Worm (Caenorhabditis elegans): ENCODE results near the gene C16C8.21.

DNA sequence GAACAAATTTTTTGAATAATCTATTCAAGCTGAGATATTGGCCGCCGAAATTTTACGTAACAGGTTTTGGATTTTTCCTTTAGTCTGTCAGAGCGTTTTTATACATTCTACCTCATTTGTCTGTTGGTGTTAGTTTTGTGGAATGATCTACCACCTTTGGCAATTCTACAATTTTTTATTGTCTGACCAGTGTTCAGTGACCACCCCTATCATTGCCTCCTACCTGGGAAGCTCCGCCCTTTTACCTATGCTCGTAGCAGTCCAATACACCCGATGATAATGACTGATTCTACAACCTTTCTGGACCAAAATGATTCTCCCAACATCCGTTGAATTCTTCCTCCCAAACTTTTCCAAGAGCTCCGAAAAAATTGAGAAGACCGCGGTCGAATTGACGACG is 25.7 kb downstream of the C16C8.21 start, which contains the start of gene sdz-32:
- TF ChIP-seq unc-130 (GFP tag; optimal IDR thresholded peaks at IDR 0.05) (no peak), ztf-3 (GFP tag; optimal IDR thresholded peaks at IDR 0.05) (no peak), B0035.1 (tag; optimal IDR thresholded peaks at IDR 0.05) (no peak), Y79H2A.3 (GFP tag; conservative IDR thresholded peaks at IDR 0.05) (no peak), attf-3 (GFP tag; conservative IDR thresholded peaks at IDR 0.05) (no peak), dpl-1 (GFP tag; optimal IDR thresholded peaks at IDR 0.05) (no peak), lsy-27 (tag; optimal IDR thresholded peaks at IDR 0.05; ENCODE audit: borderline replicate concordance, insufficient read depth) (no peak), F52B5.7 (tag; optimal IDR thresholded peaks at IDR 0.05) (no peak), athp-1 (tag; optimal IDR thresholded peaks at IDR 0.05) (no peak), zim-3 (tag; optimal IDR thresholded peaks at IDR 0.05) (no peak), ama-1 (optimal IDR thresholded peaks at IDR 0.05) (no peak), ama-1 (GFP tag; optimal IDR thresholded peaks at IDR 0.05) (no peak), bed-1 (GFP tag; IDR thresholded peaks at IDR 0.05) (no peak), D2030.7 (GFP tag; IDR thresholded peaks at IDR 0.05) (no peak), snpc-4 (GFP tag; optimal IDR thresholded peaks at IDR 0.05) (no peak), snpc-4 (tag; optimal IDR thresholded peaks at IDR 0.05) (no peak)
